Fruit fly (Drosophila melanogaster) whole organism, adult: ENCODE measurements around the gene CG15922.

Source experiments
- CG11617 ChIP-seq: fragments of 200-800 bp; sonication (Bioruptor generic); optimal IDR thresholded peaks from 2 replicates; lab custom pipeline; 2017; ENCODE audit warnings: mild to moderate bottlenecking, missing biosample characterization, missing genetic modification reagents, missing genetic modification characterization
- CG1620 ChIP-seq: fragments of 200-800 bp; sonication (Bioruptor generic); optimal IDR thresholded peaks from 2 replicates; lab custom pipeline; 2016; ENCODE audit warnings: missing biosample characterization, missing genetic modification characterization
- CG33017 ChIP-seq: fragments of 200-800 bp; sonication (Bioruptor generic); optimal IDR thresholded peaks from 2 replicates; lab custom pipeline; 2018; ENCODE audit warnings: missing biosample characterization, mild to moderate bottlenecking, missing genetic modification characterization, moderate library complexity
- Hr96 ChIP-seq: fragments of 200-800 bp; sonication (Bioruptor generic); optimal IDR thresholded peaks from 2 replicates; lab custom pipeline; 2016; ENCODE audit warnings: missing biosample characterization, missing genetic modification characterization
- cic ChIP-seq: fragments of 200-800 bp; sonication (Bioruptor generic); optimal IDR thresholded peaks from 2 replicates; lab custom pipeline; 2017; ENCODE audit warnings: missing biosample characterization, mild to moderate bottlenecking, missing genetic modification characterization, moderate library complexity
- kay ChIP-seq: fragments of 200-800 bp; sonication (Bioruptor generic); peaks from one replicate; lab custom pipeline; 2016; ENCODE audit warnings: missing biosample characterization, missing genetic modification characterization, borderline replicate concordance
- ovo ChIP-seq: fragments of 200-800 bp; sonication (Bioruptor generic); optimal IDR thresholded peaks from 2 replicates; lab custom pipeline; 2016; ENCODE audit warnings: missing biosample characterization, missing genetic modification characterization
- pad ChIP-seq: fragments of 200-800 bp; sonication (Bioruptor generic); optimal IDR thresholded peaks from 3 replicates; lab custom pipeline; 2017; ENCODE audit warnings: missing biosample characterization, missing genetic modification characterization, mild to moderate bottlenecking, moderate library complexity, missing genetic modification reagents
- tj ChIP-seq: fragments of 200-800 bp; sonication (Bioruptor generic); optimal IDR thresholded peaks from 3 replicates; lab custom pipeline; 2017; ENCODE audit warnings: missing biosample characterization, mild to moderate bottlenecking, missing genetic modification characterization, moderate library complexity
- toe ChIP-seq: fragments of 200-800 bp; sonication (Bioruptor generic); optimal IDR thresholded peaks from 2 replicates; lab custom pipeline; 2016; ENCODE audit warnings: missing biosample characterization, missing genetic modification characterization

- no peak for TF ChIP-seq kay
- TF ChIP-seq CG33017 (tag; lab: Kevin White, UChicago): no peak
- TF ChIP-seq cic (GFP tag; lab: Kevin White, UChicago): no peak
- TF ChIP-seq CG1620 (GFP tag; lab: Kevin White, UChicago): no peak
- no peak for TF ChIP-seq toe
- no peak for TF ChIP-seq pad (GFP tag; lab: Kevin White, UChicago)
- no peak for TF ChIP-seq CG11617
- no peak for TF ChIP-seq Hr96
- no peak for TF ChIP-seq ovo (GFP tag; lab: Kevin White, UChicago)
- no peak for TF ChIP-seq tj (GFP tag; lab: Kevin White, UChicago)
Measured at dm6 chr3R:20593463-20593838, 33.4 kb upstream of the CG15922 start.
